Worm (Caenorhabditis elegans): Measurements from ENCODE around the gene inpp-5K.

ce11 chrIII:8191695-8192094 is 30.6 kb upstream of the inpp-5K start, which contains the start of gene C50C3.1:
- TF ChIP-seq cnd-1 (tag; optimal IDR thresholded peaks at IDR 0.05) = no peak
- TF ChIP-seq M03D4.4 (tag; optimal IDR thresholded peaks at IDR 0.05) = no peak
- TF ChIP-seq nhr-12 (tag; optimal IDR thresholded peaks at IDR 0.05) = no peak
- TF ChIP-seq nhr-76 (tag; optimal IDR thresholded peaks at IDR 0.05) = no peak

Measured in whole organism, mixed stage, embryonic.